Fruit fly (Drosophila melanogaster): ENCODE results near the gene CG5245.

- TF ChIP-seq CG8478 (optimal IDR thresholded peaks at IDR 0.05) (no peak), CTCF (optimal IDR thresholded peaks at IDR 0.05) (peak; percentile 20 to 23)
Observed at dm6 chr3R:12422379-12422975, 6.9 kb upstream of the CG5245 start, which contains the start of the genes Scgbeta and CG17202.
